Worm (Caenorhabditis elegans) whole organism, L1 larva: Measurements from ENCODE around the gene chc-1.

Experiments
- C04F5.9 ChIP-seq: sonication (generic microtip); optimal IDR thresholded peaks from 2 replicates; lab custom pipeline; 2016; ENCODE audit warnings: missing genetic modification characterization, missing compliant biosample characterization
- Y116A8C.19 ChIP-seq: sonication (generic microtip); optimal IDR thresholded peaks from 2 replicates; lab custom pipeline; 2016; ENCODE audit warnings: missing compliant biosample characterization, missing genetic modification characterization, borderline replicate concordance
- ama-1 ChIP-seq: fragments of 150-350 bp; optimal IDR thresholded peaks from 2 replicates; lab custom pipeline; 2014
- ceh-63 ChIP-seq: fragments of 200-800 bp; sonication (Bioruptor generic); optimal IDR thresholded peaks from 2 replicates; lab custom pipeline; 2018; ENCODE audit warnings: mild to moderate bottlenecking, missing genetic modification characterization, missing compliant biosample characterization
- ceh-8 ChIP-seq: fragments of 200-800 bp; sonication (Bioruptor generic); optimal IDR thresholded peaks from 2 replicates; lab custom pipeline; 2018; ENCODE audit warnings: mild to moderate bottlenecking, missing genetic modification characterization, moderate library complexity, missing compliant biosample characterization
- dpl-1 ChIP-seq, 3 experiments: fragments of 150-350 bp in 2 of 3; sonication (generic microtip) in 1 of 3; optimal IDR thresholded peaks; 2 replicates each; lab custom pipeline; 2014 to 2017; ENCODE audit warnings: missing biosample characterization in 3 of 3, missing genetic modification characterization in 3 of 3, missing genetic modification reagents in 3 of 3
- dsc-1 ChIP-seq: sonication (generic microtip); optimal IDR thresholded peaks from 2 replicates; lab custom pipeline; 2016; ENCODE audit warnings: mild to moderate bottlenecking, missing genetic modification characterization, missing compliant biosample characterization
- efl-1 ChIP-seq, 4 experiments: fragments of 150-350 bp; optimal IDR thresholded peaks in 3 of 4; peaks in 1 of 4; 1 replicate in 1 of 4; 2 replicates in 3 of 4; lab custom pipeline; 2014; ENCODE audit warnings: missing biosample characterization in 2 of 4, missing genetic modification characterization in 2 of 4, missing genetic modification reagents in 2 of 4
- egl-13 ChIP-seq: sonication (generic microtip); optimal IDR thresholded peaks from 2 replicates; lab custom pipeline; 2016; ENCODE audit warnings: missing genotype, missing genetic modification reagents, missing genetic modification characterization, missing compliant biosample characterization
- egl-27 ChIP-seq, 2 experiments: fragments of 150-350 bp in 1 of 2; sonication (generic microtip); optimal IDR thresholded peaks; 3 replicates each; lab custom pipeline; 2017 to 2018; ENCODE audit warnings: missing biosample characterization in 2 of 2, missing genetic modification characterization in 2 of 2, missing genetic modification reagents in 2 of 2
- elt-3 ChIP-seq, 6 experiments: fragments of 150-350 bp in 1 of 6; sonication (generic microtip); optimal IDR thresholded peaks; 2 replicates each; lab custom pipeline; 2017 to 2018; ENCODE audit warnings: missing biosample characterization in 6 of 6, missing genetic modification characterization in 6 of 6, inconsistent platforms in 1 of 6
- fkh-10 ChIP-seq: sonication (generic microtip); optimal IDR thresholded peaks from 2 replicates; lab custom pipeline; 2017; ENCODE audit warnings: missing biosample characterization, missing genetic modification reagents, missing genetic modification characterization
- fkh-4 ChIP-seq: sonication (generic microtip); optimal IDR thresholded peaks from 2 replicates; lab custom pipeline; 2016; ENCODE audit warnings: missing compliant biosample characterization, missing genetic modification characterization, borderline replicate concordance
- irx-1 ChIP-seq: sonication (generic microtip); optimal IDR thresholded peaks from 2 replicates; lab custom pipeline; 2016; ENCODE audit warnings: missing genetic modification characterization, missing compliant biosample characterization
- jun-1 ChIP-seq: fragments of 150-350 bp; optimal IDR thresholded peaks from 2 replicates; lab custom pipeline; 2014; ENCODE audit warnings: missing biosample characterization, missing genetic modification reagents, missing genetic modification characterization
- lin-14 ChIP-seq: fragments of 200-800 bp; sonication (Bioruptor generic); optimal IDR thresholded peaks from 2 replicates; lab custom pipeline; 2018; ENCODE audit warnings: mild to moderate bottlenecking, missing genetic modification characterization, moderate library complexity, missing compliant biosample characterization
- lin-15B ChIP-seq: fragments of 150-350 bp; sonication (generic microtip); optimal IDR thresholded peaks from 3 replicates; lab custom pipeline; 2014; ENCODE audit warnings: missing biosample characterization, missing genetic modification characterization
- lin-35 ChIP-seq, 2 experiments: fragments of 150-350 bp; optimal IDR thresholded peaks; 2 replicates each; lab custom pipeline; 2014; ENCODE audit warnings: missing biosample characterization in 2 of 2, missing genetic modification characterization in 2 of 2, missing genetic modification reagents in 2 of 2
- lin-39 ChIP-seq: fragments of 150-350 bp; optimal IDR thresholded peaks from 2 replicates; lab custom pipeline; 2014; ENCODE audit warnings: missing biosample characterization, missing genetic modification reagents, missing genetic modification characterization
- lir-3 ChIP-seq: sonication (generic microtip); optimal IDR thresholded peaks from 2 replicates; lab custom pipeline; 2016; ENCODE audit warnings: mild to moderate bottlenecking, missing genetic modification characterization, moderate library complexity, missing compliant biosample characterization; ENCODE audit not compliant: poor library complexity
- lsy-2 ChIP-seq, 2 experiments: fragments of 150-350 bp; optimal IDR thresholded peaks; 2 replicates each; lab custom pipeline; 2014; ENCODE audit warnings: missing biosample characterization in 2 of 2, missing genetic modification characterization in 2 of 2
- mdl-1 ChIP-seq, 2 experiments: fragments of 150-350 bp; optimal IDR thresholded peaks; 2 replicates each; lab custom pipeline; 2014 to 2017; ENCODE audit warnings: missing biosample characterization in 2 of 2, missing genetic modification characterization in 2 of 2, inconsistent platforms in 1 of 2
- mef-2 ChIP-seq: fragments of 150-350 bp; optimal IDR thresholded peaks from 2 replicates; lab custom pipeline; 2014; ENCODE audit warnings: missing biosample characterization, missing genetic modification characterization
- nhr-11 ChIP-seq: fragments of 150-350 bp; optimal IDR thresholded peaks from 2 replicates; lab custom pipeline; 2014; ENCODE audit warnings: missing biosample characterization, missing genetic modification characterization
- nhr-12 ChIP-seq: sonication (generic microtip); optimal IDR thresholded peaks from 2 replicates; lab custom pipeline; 2017; ENCODE audit warnings: missing biosample characterization, missing genetic modification characterization
- nhr-20 ChIP-seq: sonication (generic microtip); optimal IDR thresholded peaks from 2 replicates; lab custom pipeline; 2016; ENCODE audit warnings: mild to moderate bottlenecking, missing genetic modification characterization, missing compliant biosample characterization
- nhr-237 ChIP-seq: fragments of 150-350 bp; optimal IDR thresholded peaks from 2 replicates; lab custom pipeline; 2014; ENCODE audit warnings: missing biosample characterization, missing genetic modification characterization
- nhr-28 ChIP-seq: fragments of 150-350 bp; optimal IDR thresholded peaks from 2 replicates; lab custom pipeline; 2014; ENCODE audit warnings: missing biosample characterization, missing genetic modification characterization
- nhr-90 ChIP-seq: sonication (generic microtip); optimal IDR thresholded peaks from 2 replicates; lab custom pipeline; 2016; ENCODE audit warnings: mild to moderate bottlenecking, missing genetic modification characterization, missing compliant biosample characterization; ENCODE audit not compliant: poor library complexity
- pax-3 ChIP-seq: fragments of 200-800 bp; sonication (Bioruptor generic); optimal IDR thresholded peaks from 2 replicates; lab custom pipeline; 2018; ENCODE audit warnings: mild to moderate bottlenecking, missing genetic modification characterization, moderate library complexity, missing compliant biosample characterization
- skn-1 ChIP-seq: fragments of 150-350 bp; optimal IDR thresholded peaks from 2 replicates; lab custom pipeline; 2014; ENCODE audit warnings: missing biosample characterization, missing genetic modification characterization
- snu-23 ChIP-seq: sonication (generic microtip); optimal IDR thresholded peaks from 2 replicates; lab custom pipeline; 2016; ENCODE audit warnings: missing genetic modification characterization, missing compliant biosample characterization
- sox-4 ChIP-seq: sonication (generic microtip); optimal IDR thresholded peaks from 2 replicates; lab custom pipeline; 2016; ENCODE audit warnings: missing genetic modification characterization, missing compliant biosample characterization
- swsn-7 ChIP-seq: sonication (generic microtip); optimal IDR thresholded peaks from 2 replicates; lab custom pipeline; 2016; ENCODE audit warnings: missing genetic modification characterization, missing compliant biosample characterization
- vab-15 ChIP-seq: sonication (generic microtip); optimal IDR thresholded peaks from 2 replicates; lab custom pipeline; 2017; ENCODE audit warnings: missing genotype, mild to moderate bottlenecking, missing genetic modification characterization, missing compliant biosample characterization
- xbp-1 ChIP-seq: sonication (generic microtip); optimal IDR thresholded peaks from 2 replicates; lab custom pipeline; 2016; ENCODE audit warnings: missing genetic modification characterization, missing compliant biosample characterization
- zip-4 ChIP-seq: fragments of 200-800 bp; sonication (Bioruptor generic); optimal IDR thresholded peaks from 2 replicates; lab custom pipeline; 2018; ENCODE audit warnings: mild to moderate bottlenecking, missing genetic modification characterization, moderate library complexity, missing compliant biosample characterization

The chc-1 gene

DNA sequence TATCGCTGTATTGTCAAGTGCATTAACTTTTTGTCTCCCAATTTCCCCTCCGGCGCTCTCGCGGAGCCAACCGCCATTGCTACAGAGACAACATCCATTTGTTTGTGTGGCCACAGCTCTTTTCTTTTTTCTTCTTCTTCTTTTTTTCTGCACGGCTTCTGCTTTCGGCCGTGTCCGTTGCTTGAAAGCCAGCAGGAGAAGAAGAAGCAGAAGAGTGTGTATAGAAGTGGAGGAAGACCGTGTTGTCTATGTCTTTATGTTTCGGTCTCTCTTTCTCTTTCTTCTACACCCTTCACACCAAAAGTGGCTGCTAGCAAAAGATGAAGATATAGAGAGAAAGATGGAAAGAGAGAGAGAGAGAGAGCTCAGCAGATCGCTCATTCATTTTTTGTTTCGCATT lies 15.8 kb upstream of the chc-1 start (continued):
- TF ChIP-seq lir-3 (no peak), dpl-1 (GFP tag; optimal IDR thresholded peaks at IDR 0.05; lab: Kevin White, UChicago) (peak in 1 of 3 experiments; percentile 21), nhr-12 (no peak), zip-4 (GFP tag; lab: Kevin White, UChicago) (no peak), vab-15 (no peak), nhr-90 (tag; lab: Kevin White, UChicago) (no peak), nhr-28 (tag; lab: Kevin White, UChicago) (no peak), efl-1 (optimal IDR thresholded peaks at IDR 0.05; lab: Kevin White, UChicago) (peak; percentile 22 to 25), efl-1 (GFP tag; optimal IDR thresholded peaks at IDR 0.05 in 1 of 2; lab: Kevin White, UChicago) (no peak), fkh-10 (GFP tag; lab: Kevin White, UChicago) (peak; percentile 59), egl-13 (tag; lab: Kevin White, UChicago) (no peak), jun-1 (no peak)

- TF ChIP-seq sox-4 (tag; lab: Kevin White, UChicago) (no peak), ama-1 (lab: Kevin White, UChicago) (no peak), mef-2 (tag; lab: Kevin White, UChicago) (no peak), lir-3 (no peak), nhr-20 (tag; lab: Kevin White, UChicago) (no peak), swsn-7 (tag; lab: Kevin White, UChicago) (no peak), zip-4 (GFP tag; lab: Kevin White, UChicago) (no peak), egl-27 (tag; optimal IDR thresholded peaks at IDR 0.05; lab: Kevin White, UChicago) (no peak), Y116A8C.19 (tag; lab: Kevin White, UChicago) (no peak), skn-1 (tag; lab: Kevin White, UChicago) (no peak), elt-3 (tag; optimal IDR thresholded peaks at IDR 0.05; lab: Kevin White, UChicago) (no peak), fkh-10 (GFP tag; lab: Kevin White, UChicago) (no peak), ceh-63 (GFP tag; lab: Kevin White, UChicago) (no peak), xbp-1 (tag; lab: Kevin White, UChicago) (no peak), lin-14 (GFP tag; lab: Kevin White, UChicago) (no peak), nhr-90 (tag; lab: Kevin White, UChicago) (no peak), lsy-2 (tag; optimal IDR thresholded peaks at IDR 0.05; lab: Kevin White, UChicago) (no peak), nhr-11 (tag; lab: Kevin White, UChicago) (no peak)
- TF ChIP-seq, all 84 proteins: peak for 0
Measured at ce11 chrIII:10188912-10189311, 14.7 kb upstream of the chc-1 start, which contains the start of gene epac-1. Gene epac-1, plus strand, starts transcription at chrIII:10189212.

DNA sequence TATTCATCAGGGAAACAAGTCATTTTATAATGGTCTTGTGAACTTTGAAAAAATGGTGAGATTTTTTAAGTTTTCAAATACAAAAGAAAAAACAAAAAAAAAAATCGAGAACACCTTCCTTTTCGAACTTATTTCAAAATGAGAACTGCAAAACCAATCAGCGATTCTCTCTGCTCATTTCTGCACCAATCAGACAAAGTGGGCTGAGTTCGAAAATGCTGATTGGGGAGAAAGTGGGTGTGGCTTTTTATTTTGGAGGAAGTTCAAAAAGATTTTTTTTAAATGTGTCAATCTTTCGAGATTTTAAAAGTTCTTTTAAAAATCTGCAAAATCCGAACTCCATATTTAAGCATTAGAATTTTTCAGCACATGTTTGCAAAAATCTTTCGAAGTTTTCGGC lies 9.1 kb upstream of the chc-1 start:
- TF ChIP-seq Y116A8C.19 (tag; lab: Kevin White, UChicago) (no peak), efl-1 (optimal IDR thresholded peaks at IDR 0.05; lab: Kevin White, UChicago) (no peak), efl-1 (GFP tag; optimal IDR thresholded peaks at IDR 0.05 in 1 of 2; lab: Kevin White, UChicago) (peak in 1 of 2 experiments; percentile 88)

DNA sequence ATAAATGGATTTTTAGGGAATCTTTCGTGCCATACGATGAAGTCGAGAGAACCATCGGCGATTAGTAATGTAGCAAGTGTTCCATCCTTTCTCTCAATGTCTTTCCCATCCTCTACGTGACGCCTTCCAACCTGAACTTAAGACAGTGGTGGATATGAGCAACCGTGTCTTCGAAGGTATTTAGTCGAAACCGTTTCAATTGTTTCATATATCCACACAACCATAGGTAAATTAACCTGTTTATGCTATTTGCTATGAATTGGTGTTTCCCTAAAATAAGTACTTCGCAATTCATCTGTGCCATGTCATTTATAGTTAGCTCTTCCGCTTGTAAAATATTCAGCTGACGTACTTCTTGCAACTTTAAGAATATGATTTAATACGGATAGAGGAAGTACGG lies 7.7 kb upstream of the chc-1 start:
- TF ChIP-seq fkh-4 (tag; lab: Kevin White, UChicago) (no peak), C04F5.9 (tag; lab: Kevin White, UChicago) (no peak), pax-3 (tag; lab: Kevin White, UChicago) (no peak), snu-23 (GFP tag; lab: Kevin White, UChicago) (no peak), dsc-1 (no peak), lin-39 (tag; lab: Kevin White, UChicago) (no peak), efl-1 (optimal IDR thresholded peaks at IDR 0.05; lab: Kevin White, UChicago) (no peak), efl-1 (GFP tag; optimal IDR thresholded peaks at IDR 0.05 in 1 of 2; lab: Kevin White, UChicago) (peak in 1 of 2 experiments; percentile 64)
- TF ChIP-seq, all 84 proteins: peak for 1

DNA sequence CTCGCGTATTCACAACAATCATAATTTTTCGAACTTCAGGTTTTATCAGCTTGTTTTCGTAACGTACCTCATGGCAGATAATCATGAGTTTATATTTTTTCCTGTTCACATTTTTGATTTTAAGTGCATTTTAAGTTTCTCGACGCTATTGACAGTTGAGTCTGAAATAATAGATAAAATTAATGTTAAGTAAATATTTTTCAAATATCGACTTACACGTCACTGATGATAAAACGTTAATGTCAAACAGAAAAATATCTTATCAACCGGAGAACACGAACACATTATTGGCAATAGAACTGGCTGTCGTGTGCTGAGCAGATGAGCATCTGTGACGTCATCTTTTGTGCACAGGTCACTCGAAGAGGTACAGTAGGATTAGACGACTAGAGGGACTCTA lies 6.8 kb upstream of the chc-1 start:
- TF ChIP-seq C04F5.9 (tag; lab: Kevin White, UChicago) (no peak), lin-15B (no peak), lin-14 (GFP tag; lab: Kevin White, UChicago) (no peak), mdl-1 (tag; optimal IDR thresholded peaks at IDR 0.05; lab: Kevin White, UChicago) (no peak), irx-1 (tag; lab: Kevin White, UChicago) (no peak), ceh-8 (GFP tag; lab: Kevin White, UChicago) (no peak), nhr-237 (tag; lab: Kevin White, UChicago) (no peak), lin-35 (GFP tag; optimal IDR thresholded peaks at IDR 0.05; lab: Kevin White, UChicago) (no peak)
